Fruit fly (Drosophila melanogaster): ENCODE data around the gene CG15922.

The CG15922 gene

dm6 chr3R:20549855-20550603 lies 10.1 kb downstream of the CG15922 start:
- TF ChIP-seq CrebA (GFP tag; optimal IDR thresholded peaks at IDR 0.05; ENCODE audit: borderline replicate concordance), result no peak
- no peak for TF ChIP-seq Mio (GFP tag; optimal IDR thresholded peaks at IDR 0.05)
- TF ChIP-seq Dfd (GFP tag; optimal IDR thresholded peaks at IDR 0.05), result no peak
- TF ChIP-seq jim (GFP tag; optimal IDR thresholded peaks at IDR 0.05), result no peak
- no peak for TF ChIP-seq Hr78 (GFP tag; optimal IDR thresholded peaks at IDR 0.05)
- TF ChIP-seq psq (GFP tag; optimal IDR thresholded peaks at IDR 0.05), result peak; percentile 84
- peak; percentile 37 for TF ChIP-seq woc (GFP tag; optimal IDR thresholded peaks at IDR 0.05)
- TF ChIP-seq dsf (GFP tag; optimal IDR thresholded peaks at IDR 0.05; ENCODE audit: borderline replicate concordance), result peak; percentile 9
- peak; percentile 86 for TF ChIP-seq HLH106 (tag; optimal IDR thresholded peaks at IDR 0.05)
- peak; percentile 72 for TF ChIP-seq fru (GFP tag; optimal IDR thresholded peaks at IDR 0.05)
- no peak for TF ChIP-seq GATAd (GFP tag; optimal IDR thresholded peaks at IDR 0.05)
- TF ChIP-seq rgr (GFP tag; optimal IDR thresholded peaks at IDR 0.05), result peak; percentile 89
- no peak for TF ChIP-seq Myc (optimal IDR thresholded peaks at IDR 0.05)
- TF ChIP-seq Abd-B (GFP tag; optimal IDR thresholded peaks at IDR 0.05), result no peak
- peak; percentile 85 for TF ChIP-seq OdsH (GFP tag; optimal IDR thresholded peaks at IDR 0.05)
- TF ChIP-seq Hnf4 (GFP tag; optimal IDR thresholded peaks at IDR 0.05), result peak; percentile 56
- TF ChIP-seq Vsx2 (GFP tag; optimal IDR thresholded peaks at IDR 0.05; ENCODE audit: partially characterized antibody), result no peak
- peak; percentile 63 for TF ChIP-seq dmrt93B (GFP tag; optimal IDR thresholded peaks at IDR 0.05)
- TF ChIP-seq brk (GFP tag; optimal IDR thresholded peaks at IDR 0.05), result peak; percentile 74
- peak; percentile 61 for TF ChIP-seq Hr83 (GFP tag; optimal IDR thresholded peaks at IDR 0.05; ENCODE audit: poor library complexity, severe bottlenecking)
- TF ChIP-seq Dif (GFP tag; optimal IDR thresholded peaks at IDR 0.05; ENCODE audit: partially characterized antibody), result no peak
- no peak for TF ChIP-seq tai (GFP tag; optimal IDR thresholded peaks at IDR 0.05)
- TF ChIP-seq Rel (GFP tag; optimal IDR thresholded peaks at IDR 0.05), result peak; percentile 62
- TF ChIP-seq Rel (tag; optimal IDR thresholded peaks at IDR 0.05), result peak; percentile 70
- TF ChIP-seq ey (GFP tag; optimal IDR thresholded peaks at IDR 0.05), result peak; percentile 79
- TF ChIP-seq CG32264 (GFP tag; optimal IDR thresholded peaks at IDR 0.05), result no peak
- peak; percentile 86 for TF ChIP-seq h (GFP tag; optimal IDR thresholded peaks at IDR 0.05)
- peak; percentile 82 for TF ChIP-seq Sp1 (GFP tag; optimal IDR thresholded peaks at IDR 0.05)
- no peak for TF ChIP-seq usp (GFP tag; optimal IDR thresholded peaks at IDR 0.05)
- peak; percentile 55 for TF ChIP-seq CG9705 (GFP tag; optimal IDR thresholded peaks at IDR 0.05)
- TF ChIP-seq foxo (GFP tag; optimal IDR thresholded peaks at IDR 0.05), result peak in 1 of 2 experiments; percentile 82
- peak; percentile 76 for TF ChIP-seq br (GFP tag; optimal IDR thresholded peaks at IDR 0.05)
- no peak for TF ChIP-seq N (GFP tag; optimal IDR thresholded peaks at IDR 0.05)
- peak; percentile 79 for TF ChIP-seq sage (GFP tag; optimal IDR thresholded peaks at IDR 0.05)
- no peak for TF ChIP-seq pan (optimal IDR thresholded peaks at IDR 0.05)
- TF ChIP-seq dl (GFP tag; optimal IDR thresholded peaks at IDR 0.05; ENCODE audit: insufficient read depth in 1 of 2, partially characterized antibody in 2 of 2), result no peak
- TF ChIP-seq sv (GFP tag; optimal IDR thresholded peaks at IDR 0.05), result peak; percentile 58
- TF ChIP-seq lola (GFP tag; optimal IDR thresholded peaks at IDR 0.05), result no peak
- TF ChIP-seq Jra (GFP tag; optimal IDR thresholded peaks at IDR 0.05), result no peak

- TF ChIP-seq CG9705 (GFP tag; optimal IDR thresholded peaks at IDR 0.05), result no peak
- no peak for TF ChIP-seq Vsx2 (GFP tag; optimal IDR thresholded peaks at IDR 0.05; ENCODE audit: partially characterized antibody)
- TF ChIP-seq fru (GFP tag; optimal IDR thresholded peaks at IDR 0.05), result peak; percentile 22
- no peak for TF ChIP-seq CG32264 (GFP tag; optimal IDR thresholded peaks at IDR 0.05)
- no peak for TF ChIP-seq lola (GFP tag; optimal IDR thresholded peaks at IDR 0.05)
- TF ChIP-seq Dif (GFP tag; optimal IDR thresholded peaks at IDR 0.05; ENCODE audit: partially characterized antibody), result no peak
- peak; percentile 15 for TF ChIP-seq Hr83 (GFP tag; optimal IDR thresholded peaks at IDR 0.05; ENCODE audit: poor library complexity, severe bottlenecking)
- TF ChIP-seq brk (GFP tag; optimal IDR thresholded peaks at IDR 0.05), result no peak
- no peak for TF ChIP-seq sv (GFP tag; optimal IDR thresholded peaks at IDR 0.05)
- TF ChIP-seq OdsH (GFP tag; optimal IDR thresholded peaks at IDR 0.05), result no peak
- peak; percentile 21 for TF ChIP-seq rgr (GFP tag; optimal IDR thresholded peaks at IDR 0.05)
- TF ChIP-seq Rel (GFP tag; optimal IDR thresholded peaks at IDR 0.05), result no peak
- peak; percentile 9 for TF ChIP-seq Rel (tag; optimal IDR thresholded peaks at IDR 0.05)
- peak; percentile 21 for TF ChIP-seq h (GFP tag; optimal IDR thresholded peaks at IDR 0.05)
- no peak for TF ChIP-seq foxo (GFP tag; optimal IDR thresholded peaks at IDR 0.05)
- TF ChIP-seq dmrt93B (GFP tag; optimal IDR thresholded peaks at IDR 0.05), result no peak
- no peak for TF ChIP-seq Myc (optimal IDR thresholded peaks at IDR 0.05)
- no peak for TF ChIP-seq N (GFP tag; optimal IDR thresholded peaks at IDR 0.05)
- TF ChIP-seq sage (GFP tag; optimal IDR thresholded peaks at IDR 0.05), result no peak
Measured at dm6 chr3R:20549017-20549854, 10.8 kb downstream of the CG15922 start.

Data from whole organism, wandering third instar larva.